Fruit fly (Drosophila melanogaster) whole organism, adult: ENCODE results near the gene CG14104.

ENCODE experiments used
- CG11617 ChIP-seq: fragments of 200-800 bp; sonication (Bioruptor generic); optimal IDR thresholded peaks from 2 replicates; lab custom pipeline; 2017; ENCODE audit warnings: mild to moderate bottlenecking, missing biosample characterization, missing genetic modification reagents, missing genetic modification characterization
- CG12768 ChIP-seq: fragments of 200-800 bp; sonication (Bioruptor generic); optimal IDR thresholded peaks from 2 replicates; lab custom pipeline; 2017; ENCODE audit warnings: missing biosample characterization, missing genetic modification characterization, mild to moderate bottlenecking, moderate library complexity, missing genetic modification reagents
- CG1620 ChIP-seq: fragments of 200-800 bp; sonication (Bioruptor generic); optimal IDR thresholded peaks from 2 replicates; lab custom pipeline; 2016; ENCODE audit warnings: missing biosample characterization, missing genetic modification characterization
- Crg-1 ChIP-seq: fragments of 200-800 bp; sonication (Bioruptor generic); optimal IDR thresholded peaks from 2 replicates; lab custom pipeline; 2016; ENCODE audit warnings: missing biosample characterization, missing genetic modification characterization
- Hr96 ChIP-seq: fragments of 200-800 bp; sonication (Bioruptor generic); optimal IDR thresholded peaks from 2 replicates; lab custom pipeline; 2016; ENCODE audit warnings: missing biosample characterization, missing genetic modification characterization
- bab1 ChIP-seq: fragments of 200-800 bp; sonication (Bioruptor generic); optimal IDR thresholded peaks from 3 replicates; lab custom pipeline; 2019; ENCODE audit warnings: missing biosample characterization, mild to moderate bottlenecking, missing genetic modification characterization, moderate library complexity
- cic ChIP-seq: fragments of 200-800 bp; sonication (Bioruptor generic); optimal IDR thresholded peaks from 2 replicates; lab custom pipeline; 2017; ENCODE audit warnings: missing biosample characterization, mild to moderate bottlenecking, missing genetic modification characterization, moderate library complexity
- kay ChIP-seq: fragments of 200-800 bp; sonication (Bioruptor generic); peaks from one replicate; lab custom pipeline; 2016; ENCODE audit warnings: missing biosample characterization, missing genetic modification characterization, borderline replicate concordance
- pad ChIP-seq: fragments of 200-800 bp; sonication (Bioruptor generic); optimal IDR thresholded peaks from 3 replicates; lab custom pipeline; 2017; ENCODE audit warnings: missing biosample characterization, missing genetic modification characterization, mild to moderate bottlenecking, moderate library complexity, missing genetic modification reagents
- toe ChIP-seq: fragments of 200-800 bp; sonication (Bioruptor generic); optimal IDR thresholded peaks from 2 replicates; lab custom pipeline; 2016; ENCODE audit warnings: missing biosample characterization, missing genetic modification characterization

DNA sequence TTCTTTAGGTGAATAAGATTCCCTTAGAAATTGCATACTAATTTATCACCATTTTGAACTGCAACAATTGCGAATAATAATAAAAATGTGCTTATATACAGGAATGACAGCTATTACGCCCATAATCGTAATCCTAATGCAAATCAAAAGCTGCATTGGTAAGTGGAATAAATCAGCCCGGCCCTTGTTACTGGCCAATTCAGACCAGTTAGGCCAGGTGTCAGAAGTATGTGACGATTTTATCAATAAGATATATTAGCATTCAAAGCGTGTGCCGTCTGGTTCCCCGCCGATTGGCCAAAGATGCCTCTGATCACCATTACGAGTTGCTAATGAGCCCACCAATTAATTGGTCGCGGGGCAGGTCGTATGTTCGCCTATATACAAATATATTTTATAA is 5.5 kb upstream of the CG14104 start:
- TF ChIP-seq toe (GFP tag; lab: Kevin White, UChicago) (no peak), Hr96 (GFP tag; lab: Kevin White, UChicago) (no peak), bab1 (GFP tag; lab: Kevin White, UChicago) (no peak), pad (GFP tag; lab: Kevin White, UChicago) (no peak), kay (GFP tag; lab: Kevin White, UChicago) (no peak), Crg-1 (no peak), cic (GFP tag; lab: Kevin White, UChicago) (no peak), CG1620 (GFP tag; lab: Kevin White, UChicago) (no peak), CG11617 (no peak), CG12768 (GFP tag; lab: Kevin White, UChicago) (no peak)
